Worm (Caenorhabditis elegans) whole organism, late embryonic: ENCODE measurements around the gene spo-11.

Experiments
- C38D4.7 ChIP-seq: fragments of 200-800 bp; sonication (Bioruptor generic); optimal IDR thresholded peaks from 2 replicates; lab custom pipeline; 2018; ENCODE audit warnings: mild to moderate bottlenecking, missing genetic modification characterization, moderate library complexity, missing compliant biosample characterization
- ceh-18 ChIP-seq: sonication (generic microtip); optimal IDR thresholded peaks from 2 replicates; lab custom pipeline; 2016; ENCODE audit warnings: missing genetic modification characterization, missing compliant biosample characterization
- ceh-19 ChIP-seq: fragments of 200-800 bp; sonication (Bioruptor generic); optimal IDR thresholded peaks from 2 replicates; lab custom pipeline; 2018; ENCODE audit warnings: mild to moderate bottlenecking, missing genetic modification characterization, missing compliant biosample characterization
- ceh-24 ChIP-seq: sonication (generic microtip); optimal IDR thresholded peaks from 2 replicates; lab custom pipeline; 2016; ENCODE audit warnings: mild to moderate bottlenecking, missing genetic modification characterization, missing compliant biosample characterization
- ceh-30 ChIP-seq: fragments of 150-350 bp; optimal IDR thresholded peaks from 2 replicates; lab custom pipeline; 2014; ENCODE audit warnings: missing biosample characterization, missing genetic modification characterization
- ceh-31 ChIP-seq: sonication (generic microtip); optimal IDR thresholded peaks from 2 replicates; lab custom pipeline; 2016; ENCODE audit warnings: missing genetic modification characterization, missing compliant biosample characterization
- ceh-9 ChIP-seq: sonication (generic microtip); optimal IDR thresholded peaks from 2 replicates; lab custom pipeline; 2016; ENCODE audit warnings: mild to moderate bottlenecking, missing genetic modification characterization, inconsistent platforms, missing compliant biosample characterization
- dmd-4 ChIP-seq: sonication (generic microtip); optimal IDR thresholded peaks from 2 replicates; lab custom pipeline; 2016; ENCODE audit warnings: borderline replicate concordance, missing genetic modification characterization, missing compliant biosample characterization
- dve-1 ChIP-seq: sonication (generic microtip); optimal IDR thresholded peaks from 2 replicates; lab custom pipeline; 2017; ENCODE audit warnings: antibody characterized with exemption, mild to moderate bottlenecking, missing genetic modification characterization, missing compliant biosample characterization
- fax-1 ChIP-seq: sonication (generic microtip); optimal IDR thresholded peaks from 2 replicates; lab custom pipeline; 2016; ENCODE audit warnings: missing genotype, missing genetic modification characterization, missing compliant biosample characterization
- gmeb-2 ChIP-seq: sonication (generic microtip); optimal IDR thresholded peaks from 2 replicates; lab custom pipeline; 2016; ENCODE audit warnings: missing genetic modification characterization, inconsistent platforms, missing compliant biosample characterization
- hlh-13 ChIP-seq: fragments of 200-800 bp; sonication (Bioruptor generic); optimal IDR thresholded peaks from 2 replicates; lab custom pipeline; 2018; ENCODE audit warnings: mild to moderate bottlenecking, missing genetic modification characterization, missing compliant biosample characterization
- hlh-30 ChIP-seq: sonication (generic microtip); optimal IDR thresholded peaks from 2 replicates; lab custom pipeline; 2017; ENCODE audit warnings: antibody characterized with exemption, missing genetic modification characterization, missing compliant biosample characterization; ENCODE audit not compliant: insufficient read depth
- hlh-8 ChIP-seq: sonication (generic microtip); optimal IDR thresholded peaks from 2 replicates; lab custom pipeline; 2016; ENCODE audit warnings: missing genotype, missing genetic modification characterization, missing compliant biosample characterization
- lin-11 ChIP-seq: fragments of 200-800 bp; sonication (Bioruptor generic); optimal IDR thresholded peaks from 2 replicates; lab custom pipeline; 2018; ENCODE audit warnings: mild to moderate bottlenecking, missing genetic modification characterization, missing compliant biosample characterization
- mec-3 ChIP-seq: sonication (generic microtip); optimal IDR thresholded peaks from 2 replicates; lab custom pipeline; 2016; ENCODE audit warnings: borderline replicate concordance, missing genetic modification characterization, missing compliant biosample characterization
- nhr-11 ChIP-seq: fragments of 150-350 bp; optimal IDR thresholded peaks from 2 replicates; lab custom pipeline; 2014; ENCODE audit warnings: missing biosample characterization, missing genetic modification characterization
- npax-4 ChIP-seq: sonication (generic microtip); optimal IDR thresholded peaks from 2 replicates; lab custom pipeline; 2016; ENCODE audit warnings: missing genetic modification characterization, missing compliant biosample characterization
- odd-2 ChIP-seq: sonication (generic microtip); optimal IDR thresholded peaks from 2 replicates; lab custom pipeline; 2017; ENCODE audit warnings: antibody characterized with exemption, mild to moderate bottlenecking, missing genetic modification characterization, missing compliant biosample characterization
- pag-3 ChIP-seq: sonication (generic microtip); optimal IDR thresholded peaks from 2 replicates; lab custom pipeline; 2016; ENCODE audit warnings: missing compliant biosample characterization, missing genetic modification characterization, borderline replicate concordance
- pat-9 ChIP-seq: fragments of 200-800 bp; sonication (Bioruptor generic); optimal IDR thresholded peaks from 2 replicates; lab custom pipeline; 2018; ENCODE audit warnings: mild to moderate bottlenecking, missing genetic modification characterization, moderate library complexity, missing compliant biosample characterization
- pax-1 ChIP-seq: fragments of 150-350 bp; optimal IDR thresholded peaks from 2 replicates; lab custom pipeline; 2014; ENCODE audit warnings: missing biosample characterization, missing genetic modification characterization
- ref-2 ChIP-seq: sonication (generic microtip); optimal IDR thresholded peaks from 2 replicates; lab custom pipeline; 2016; ENCODE audit warnings: missing genetic modification characterization, missing compliant biosample characterization
- rnt-1 ChIP-seq: sonication (generic microtip); optimal IDR thresholded peaks from 2 replicates; lab custom pipeline; 2016; ENCODE audit warnings: missing genetic modification characterization, missing compliant biosample characterization
- sdc-2 ChIP-seq: sonication (generic microtip); optimal IDR thresholded peaks from 2 replicates; lab custom pipeline; 2016; ENCODE audit warnings: missing genotype, missing genetic modification characterization, missing compliant biosample characterization
- sox-2 ChIP-seq: fragments of 200-800 bp; sonication (Bioruptor generic); IDR thresholded peaks from 2 replicates; pipeline ENCODE4 v1.3.6; 2022; ENCODE audit warnings: missing genetic modification reagents, missing genetic modification characterization, missing compliant biosample characterization
- syd-9 ChIP-seq: sonication (generic microtip); optimal IDR thresholded peaks from 2 replicates; lab custom pipeline; 2016; ENCODE audit warnings: mild to moderate bottlenecking, missing genetic modification characterization, moderate library complexity, missing compliant biosample characterization
- tbx-2 ChIP-seq: sonication (generic microtip); optimal IDR thresholded peaks from 2 replicates; lab custom pipeline; 2016; ENCODE audit warnings: missing genetic modification characterization, missing compliant biosample characterization
- ttx-3 ChIP-seq: sonication (generic microtip); optimal IDR thresholded peaks from 2 replicates; lab custom pipeline; 2016; ENCODE audit warnings: missing genetic modification reagents, missing genetic modification characterization, missing compliant biosample characterization
- unc-3 ChIP-seq, 2 experiments: fragments of 200-800 bp in 1 of 2; sonication (Bioruptor generic) in 1 of 2; sonication (generic microtip) in 1 of 2; conservative IDR thresholded peaks in 1 of 2; optimal IDR thresholded peaks in 1 of 2; 2 replicates each; pipeline versions ENCODE4 v1.3.6 to Lab custom; 2016 to 2022; ENCODE audit warnings: missing compliant biosample characterization in 2 of 2, missing genetic modification characterization in 2 of 2, missing genetic modification reagents in 1 of 2
- unc-55 ChIP-seq: sonication (generic microtip); optimal IDR thresholded peaks from 2 replicates; lab custom pipeline; 2017; ENCODE audit warnings: missing biosample characterization, missing genetic modification reagents, missing genetic modification characterization
- unc-86 ChIP-seq: sonication (generic microtip); optimal IDR thresholded peaks from 2 replicates; lab custom pipeline; 2016; ENCODE audit warnings: missing genetic modification characterization, missing compliant biosample characterization
- zip-5 ChIP-seq: sonication (generic microtip); optimal IDR thresholded peaks from 2 replicates; lab custom pipeline; 2016; ENCODE audit warnings: missing genetic modification characterization, missing compliant biosample characterization

spo-11 gene

ce11 chrIV:11124674-11125073 is at the start of gene spo-11:
Gene spo-11 (minus strand): TSS chrIV:11124862.
- TF ChIP-seq ttx-3: no peak
- TF ChIP-seq rnt-1: no peak
- TF ChIP-seq ceh-9 (tag; lab: Kevin White, UChicago): no peak
- TF ChIP-seq pat-9 (tag; lab: Kevin White, UChicago): no peak
- no peak for TF ChIP-seq C38D4.7
- no peak for TF ChIP-seq gmeb-2
- TF ChIP-seq pax-1 (tag; lab: Kevin White, UChicago): no peak
- TF ChIP-seq hlh-13: no peak
- TF ChIP-seq nhr-11: no peak
- TF ChIP-seq dmd-4 (tag; lab: Kevin White, UChicago): no peak
- TF ChIP-seq, all 69 proteins: peak for 0

DNA sequence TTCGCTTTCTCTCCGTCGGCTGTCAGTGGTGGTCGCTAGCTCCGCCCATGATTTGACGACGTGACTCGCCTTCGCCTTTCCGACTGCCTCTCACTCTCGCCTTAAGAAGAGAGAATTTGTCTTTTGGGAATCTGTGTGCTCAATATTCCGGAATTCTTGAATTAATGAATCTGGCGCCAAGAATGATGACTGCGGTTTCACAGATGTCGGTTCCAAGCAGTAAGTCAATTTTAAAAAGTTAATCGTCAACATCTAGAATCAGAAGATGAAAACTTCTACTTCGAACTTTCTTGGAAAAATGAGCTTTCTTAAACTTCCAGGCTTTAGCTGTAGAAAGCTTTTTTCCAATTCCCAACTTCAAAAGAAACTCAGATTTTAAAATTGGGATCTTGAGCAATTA is 45.0 kb upstream of the spo-11 start, which contains the start of gene nhr-67:
Gene nhr-67 (plus strand): TSS at position 97 of the 400 bp plus-strand sequence.
- no peak for TF ChIP-seq ceh-18
- TF ChIP-seq npax-4 (tag; lab: Kevin White, UChicago): no peak
- TF ChIP-seq odd-2 (tag; lab: Kevin White, UChicago): no peak

ce11 chrIV:11164831-11165230 is 40.2 kb upstream of the spo-11 start, which contains the start of gene C08F8.6:
Gene C08F8.6 (minus strand): TSS chrIV:11164931.
- TF ChIP-seq lin-11 (tag; lab: Kevin White, UChicago) (no peak), odd-2 (tag; lab: Kevin White, UChicago) (no peak), unc-3 (GFP tag; conservative IDR thresholded peaks at IDR 0.05; lab: Robert Waterston, UW) (no peak), unc-3 (tag; optimal IDR thresholded peaks at IDR 0.05; lab: Kevin White, UChicago) (no peak), mec-3 (tag; lab: Kevin White, UChicago) (no peak)

DNA sequence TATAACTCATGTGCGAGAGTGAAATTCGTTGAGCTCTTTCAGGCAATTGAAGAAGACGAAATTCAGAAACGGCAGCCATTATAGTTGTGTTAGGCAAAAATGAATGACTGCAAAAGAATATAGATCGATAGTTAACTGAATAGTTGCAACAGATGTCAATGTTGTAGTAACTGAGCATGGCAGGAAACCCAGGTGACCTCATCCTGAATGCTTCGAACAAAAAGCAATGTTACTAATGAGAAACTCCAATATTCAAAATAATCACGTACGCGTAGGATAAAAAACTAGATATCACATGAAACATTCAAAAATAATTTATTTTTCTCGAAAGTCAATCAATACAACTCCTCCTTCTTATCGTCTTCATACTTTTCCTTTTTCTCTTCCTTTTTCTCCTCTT is 37.8 kb upstream of the spo-11 start, which contains the start of gene fbxb-9:
Gene fbxb-9 (minus strand): TSS at position 101 of the 400 bp plus-strand sequence.
- no peak for TF ChIP-seq pag-3 (tag; lab: Kevin White, UChicago)
- TF ChIP-seq npax-4 (tag; lab: Kevin White, UChicago): no peak
- no peak for TF ChIP-seq hlh-13
- no peak for TF ChIP-seq hlh-30 (tag; lab: Kevin White, UChicago)
- TF ChIP-seq ref-2 (tag; lab: Kevin White, UChicago): no peak
- TF ChIP-seq tbx-2: no peak

DNA sequence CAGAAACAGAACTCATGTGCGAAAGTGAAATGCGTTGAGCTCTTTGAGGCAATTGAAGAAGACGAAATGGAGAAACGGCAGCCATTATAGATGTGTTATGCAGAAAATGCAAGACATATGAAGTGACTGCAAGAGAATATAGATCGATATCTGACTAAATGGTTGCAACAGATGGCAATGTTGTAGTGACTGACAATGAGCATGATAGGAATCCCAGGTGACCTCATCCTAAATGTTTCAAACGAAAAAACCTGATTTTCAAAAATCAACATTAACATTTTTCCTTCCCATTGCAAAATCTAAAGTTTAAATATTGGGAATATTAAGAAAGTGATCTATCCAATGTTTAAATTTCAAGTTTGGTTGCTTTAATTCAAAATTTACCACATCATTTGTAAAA is 36.0 kb upstream of the spo-11 start, which contains the start of gene C08F8.15:
Gene C08F8.15 (minus strand): TSS at position 101 of the 400 bp plus-strand sequence.
- TF ChIP-seq sdc-2 (no peak), ceh-24 (no peak), fax-1 (no peak)

- no peak for TF ChIP-seq ceh-19 (GFP tag; lab: Kevin White, UChicago)
- no peak for TF ChIP-seq zip-5
- no peak for TF ChIP-seq rnt-1
- TF ChIP-seq sox-2 (GFP tag; lab: Robert Waterston, UW): no peak
- TF ChIP-seq dve-1: no peak
- no peak for TF ChIP-seq ceh-9 (tag; lab: Kevin White, UChicago)
- TF ChIP-seq ttx-3: no peak
- TF ChIP-seq ceh-31 (tag; lab: Kevin White, UChicago): no peak
- TF ChIP-seq syd-9 (tag; lab: Kevin White, UChicago): no peak
- TF ChIP-seq ceh-30 (tag; lab: Kevin White, UChicago): no peak
- TF ChIP-seq C38D4.7: no peak
- TF ChIP-seq tbx-2: no peak
- TF ChIP-seq unc-55 (GFP tag; lab: Kevin White, UChicago): no peak
- TF ChIP-seq unc-86 (tag; lab: Kevin White, UChicago): no peak
- no peak for TF ChIP-seq hlh-8 (tag; lab: Kevin White, UChicago)
- no peak for TF ChIP-seq ceh-18
- no peak for TF ChIP-seq odd-2 (tag; lab: Kevin White, UChicago)
- no peak for TF ChIP-seq fax-1
These were observed 35.2 kb upstream of the spo-11 start, which contains the start of gene mboa-4 for ce11 chrIV:11159886-11160285. Gene mboa-4 (minus strand): TSS chrIV:11159986.
